Fruit fly (Drosophila melanogaster) whole organism, wandering third instar larva: Measurements from ENCODE around the gene CG13876.

ENCODE experiments used
- GATAd ChIP-seq: sonication (Bioruptor generic); optimal IDR thresholded peaks from 2 replicates; lab custom pipeline; 2016; ENCODE audit warnings: missing biosample characterization, missing genetic modification characterization
- Mio ChIP-seq: sonication (Bioruptor generic); optimal IDR thresholded peaks from 2 replicates; lab custom pipeline; 2016; ENCODE audit warnings: missing biosample characterization, missing genetic modification characterization
- N ChIP-seq: fragments of >200 bp; optimal IDR thresholded peaks from 2 replicates; lab custom pipeline; 2018; ENCODE audit warnings: missing biosample characterization, missing external identifiers, missing genetic modification characterization
- Sp1 ChIP-seq: fragments of 200-800 bp; sonication (Bioruptor generic); optimal IDR thresholded peaks from 3 replicates; lab custom pipeline; 2019; ENCODE audit warnings: missing biosample characterization, mild to moderate bottlenecking, missing genetic modification characterization, moderate library complexity
- Vsx2 ChIP-seq: fragments of 200-300, 225-300 bp; sonication (Bioruptor generic); optimal IDR thresholded peaks from 2 replicates; lab custom pipeline; 2018; ENCODE audit warnings: missing biosample characterization, missing genetic modification characterization; ENCODE audit not compliant: partially characterized antibody
- br ChIP-seq: fragments of 200-800 bp; sonication (Bioruptor generic); optimal IDR thresholded peaks from 2 replicates; lab custom pipeline; 2016; ENCODE audit warnings: missing biosample characterization, missing genetic modification characterization
- h ChIP-seq: fragments of 200-800 bp; sonication (Bioruptor generic); optimal IDR thresholded peaks from 3 replicates; lab custom pipeline; 2016; ENCODE audit warnings: missing biosample characterization, mild to moderate bottlenecking, missing genetic modification characterization
- usp ChIP-seq: fragments of >200 bp; optimal IDR thresholded peaks from 2 replicates; lab custom pipeline; 2017; ENCODE audit warnings: missing biosample characterization, missing genetic modification characterization

- TF ChIP-seq N (GFP tag; lab: Kevin White, UChicago) (no peak), GATAd (GFP tag; lab: Kevin White, UChicago) (no peak), Mio (GFP tag; lab: Kevin White, UChicago) (no peak), Sp1 (GFP tag; lab: Kevin White, UChicago) (peak; percentile 5), Vsx2 (GFP tag; lab: Kevin White, UChicago) (peak; percentile 53), br (no peak), h (no peak), usp (GFP tag; lab: Kevin White, UChicago) (no peak)
These were observed 27.5 kb upstream of the CG13876 start for dm6 chr3L:178445-178844.
